Fruit fly (Drosophila melanogaster) whole organism, embryonic: ENCODE measurements around the gene CG31122.

Source experiments
- Adf1 ChIP-seq: fragments of 200-800 bp; sonication (Bioruptor generic); IDR thresholded peaks from 2 replicates; pipeline ENCODE4 v1.3.6; 2022; ENCODE audit warnings: missing biosample characterization, missing genetic modification characterization
- CG10147 ChIP-seq: fragments of 200-800 bp; sonication (Bioruptor generic); optimal IDR thresholded peaks from 2 replicates; lab custom pipeline; 2019; ENCODE audit warnings: missing biosample characterization, mild to moderate bottlenecking, missing genetic modification characterization, moderate library complexity
- CG10565 ChIP-seq: fragments of 200-800 bp; sonication (Bioruptor generic); optimal IDR thresholded peaks from 3 replicates; lab custom pipeline; 2016; ENCODE audit warnings: missing biosample characterization, mild to moderate bottlenecking, missing genetic modification characterization
- CG10979 ChIP-seq: fragments of 200-800 bp; sonication (Bioruptor generic); optimal IDR thresholded peaks from 2 replicates; lab custom pipeline; 2018; ENCODE audit warnings: missing biosample characterization, mild to moderate bottlenecking, missing genetic modification characterization, moderate library complexity
- CG13624 ChIP-seq: fragments of 200-800 bp; sonication (Bioruptor generic); optimal IDR thresholded peaks from 2 replicates; lab custom pipeline; 2016; ENCODE audit warnings: missing biosample characterization, missing genetic modification characterization
- CG13894 ChIP-seq: fragments of 200-800 bp; sonication (Bioruptor generic); optimal IDR thresholded peaks from 3 replicates; lab custom pipeline; 2018; ENCODE audit warnings: missing biosample characterization, mild to moderate bottlenecking, missing genetic modification characterization, moderate library complexity
- CG14441 ChIP-seq: fragments of 200-800 bp; sonication (Bioruptor generic); IDR thresholded peaks from 2 replicates; pipeline ENCODE4 v1.3.6; 2022; ENCODE audit warnings: missing biosample characterization, missing genetic modification characterization
- CG14667 ChIP-seq: fragments of 200-800 bp; sonication (Bioruptor generic); IDR thresholded peaks from 2 replicates; pipeline ENCODE4 v1.3.6; 2022; ENCODE audit warnings: missing biosample characterization, missing genetic modification characterization
- CG1603 ChIP-seq: fragments of 200-800 bp; sonication (Bioruptor generic); optimal IDR thresholded peaks from 2 replicates; lab custom pipeline; 2019; ENCODE audit warnings: missing biosample characterization, mild to moderate bottlenecking, missing genetic modification characterization, moderate library complexity
- CG17186 ChIP-seq: fragments of 200-800 bp; sonication (Bioruptor generic); optimal IDR thresholded peaks from 3 replicates; lab custom pipeline; 2017; ENCODE audit warnings: missing biosample characterization, missing genetic modification reagents, missing genetic modification characterization
- CG17328 ChIP-seq: fragments of 200-800 bp; sonication (Bioruptor generic); IDR thresholded peaks from 2 replicates; pipeline ENCODE4 v1.3.6; 2022; ENCODE audit warnings: missing biosample characterization, missing genetic modification characterization
- CG1832 ChIP-seq: fragments of 200-800 bp; sonication (Bioruptor generic); optimal IDR thresholded peaks from 2 replicates; lab custom pipeline; 2017; ENCODE audit warnings: missing biosample characterization, mild to moderate bottlenecking, missing genetic modification characterization, inconsistent platforms
- CG18476 ChIP-seq: fragments of 200-800 bp; sonication (Bioruptor generic); optimal IDR thresholded peaks from 2 replicates; lab custom pipeline; 2016; ENCODE audit warnings: missing biosample characterization, mild to moderate bottlenecking, missing genetic modification characterization
- CG18619 ChIP-seq: fragments of 200-800 bp; sonication (Bioruptor generic); optimal IDR thresholded peaks from 3 replicates; lab custom pipeline; 2017; ENCODE audit warnings: missing biosample characterization, mild to moderate bottlenecking, missing genetic modification characterization
- CG30403 ChIP-seq: fragments of 200-800 bp; sonication (Bioruptor generic); optimal IDR thresholded peaks from 3 replicates; lab custom pipeline; 2016; ENCODE audit warnings: missing biosample characterization, missing genetic modification characterization
- CG5180 ChIP-seq: fragments of 200-800 bp; sonication (Bioruptor generic); optimal IDR thresholded peaks from 3 replicates; lab custom pipeline; 2017; ENCODE audit warnings: missing biosample characterization, missing genetic modification characterization, mild to moderate bottlenecking, moderate library complexity, missing genetic modification reagents
- CG6689 ChIP-seq: fragments of 200-800 bp; sonication (Bioruptor generic); IDR thresholded peaks from 2 replicates; pipeline ENCODE4 v1.3.6; 2022; ENCODE audit warnings: missing biosample characterization, missing genetic modification characterization
- CG8290 ChIP-seq, 3 experiments: fragments of 200-800 bp; sonication (Bioruptor generic); optimal IDR thresholded peaks; 2 replicates each; lab custom pipeline; 2016 to 2019; ENCODE audit warnings: missing biosample characterization in 3 of 3, missing genetic modification characterization in 3 of 3, mild to moderate bottlenecking in 2 of 3, moderate library complexity in 1 of 3
- CG9437 ChIP-seq: fragments of 200-800 bp; sonication (Bioruptor generic); optimal IDR thresholded peaks from 2 replicates; lab custom pipeline; 2018; ENCODE audit warnings: missing biosample characterization, mild to moderate bottlenecking, missing genetic modification characterization
- CG9817 ChIP-seq: fragments of 200-800 bp; sonication (Bioruptor generic); optimal IDR thresholded peaks from 2 replicates; lab custom pipeline; 2018; ENCODE audit warnings: missing biosample characterization, mild to moderate bottlenecking, missing genetic modification characterization, moderate library complexity
- CG9932 ChIP-seq: fragments of 200-800 bp; sonication (Bioruptor generic); IDR thresholded peaks from 2 replicates; pipeline ENCODE4 v1.3.6; 2022; ENCODE audit warnings: missing biosample characterization, missing genetic modification characterization
- CkIIα-i1 ChIP-seq: fragments of 200-800 bp; sonication (Bioruptor generic); IDR thresholded peaks from 2 replicates; pipeline ENCODE4 v1.3.6; 2022; ENCODE audit warnings: missing biosample characterization, missing genetic modification characterization
- D19B ChIP-seq: fragments of 200-800 bp; sonication (Bioruptor generic); optimal IDR thresholded peaks from 2 replicates; lab custom pipeline; 2017; ENCODE audit warnings: missing biosample characterization, mild to moderate bottlenecking, missing genetic modification characterization
- Dek ChIP-seq: fragments of 200-800 bp; sonication (Bioruptor generic); optimal IDR thresholded peaks from 3 replicates; lab custom pipeline; 2019; ENCODE audit warnings: missing biosample characterization, mild to moderate bottlenecking, missing genetic modification characterization, moderate library complexity
- Drgx ChIP-seq: fragments of 200-800 bp; sonication (Bioruptor generic); IDR thresholded peaks from 2 replicates; pipeline ENCODE4 v1.3.6; 2022; ENCODE audit warnings: missing biosample characterization, missing genetic modification characterization
- Fer2 ChIP-seq: fragments of 200-800 bp; sonication (Bioruptor generic); optimal IDR thresholded peaks from 2 replicates; lab custom pipeline; 2018; ENCODE audit warnings: missing biosample characterization, mild to moderate bottlenecking, missing genetic modification characterization, moderate library complexity
- Lpt ChIP-seq: fragments of >200 bp; optimal IDR thresholded peaks from 2 replicates; lab custom pipeline; 2018; ENCODE audit warnings: missing biosample characterization, missing genetic modification characterization
- MTF-1 ChIP-seq: fragments of 200-800 bp; sonication (Bioruptor generic); optimal IDR thresholded peaks from 2 replicates; lab custom pipeline; 2018; ENCODE audit warnings: missing biosample characterization, mild to moderate bottlenecking, missing genetic modification characterization, borderline replicate concordance
- Mrtf ChIP-seq: fragments of 200-800 bp; sonication (Bioruptor generic); IDR thresholded peaks from 3 replicates; pipeline ENCODE4 v1.3.6; 2022; ENCODE audit warnings: missing biosample characterization, missing genetic modification characterization
- Myb ChIP-seq: fragments of 200-800 bp; sonication (Bioruptor generic); optimal IDR thresholded peaks from 2 replicates; lab custom pipeline; 2016; ENCODE audit warnings: missing biosample characterization, missing genetic modification characterization
- Opbp ChIP-seq: fragments of 200-800 bp; sonication (Bioruptor generic); IDR thresholded peaks from 3 replicates; pipeline ENCODE4 v1.3.6; 2022; ENCODE audit warnings: missing biosample characterization, missing genetic modification characterization; ENCODE audit not compliant: partially characterized antibody
- Ravus ChIP-seq: fragments of 200-800 bp; sonication (Bioruptor generic); IDR thresholded peaks from 2 replicates; pipeline ENCODE4 v1.3.6; 2022; ENCODE audit warnings: missing biosample characterization, missing genetic modification characterization
- Sin3A ChIP-seq: fragments of >200 bp; optimal IDR thresholded peaks from 2 replicates; lab custom pipeline; 2018
- bowl ChIP-seq: fragments of 200-800 bp; sonication (Bioruptor generic); IDR thresholded peaks from 2 replicates; pipeline ENCODE4 v1.3.6; 2022; ENCODE audit warnings: missing biosample characterization, missing genetic modification characterization
- gcm2 ChIP-seq: fragments of 200-800 bp; sonication (Bioruptor generic); optimal IDR thresholded peaks from 2 replicates; lab custom pipeline; 2016; ENCODE audit warnings: missing biosample characterization, missing genetic modification characterization
- gfzf ChIP-seq: fragments of 200-800 bp; sonication (Bioruptor generic); optimal IDR thresholded peaks from 2 replicates; lab custom pipeline; 2016; ENCODE audit warnings: missing biosample characterization, mild to moderate bottlenecking, missing genetic modification characterization, moderate library complexity
- hbn ChIP-seq: fragments of 200-800 bp; sonication (Bioruptor generic); IDR thresholded peaks from 2 replicates; pipeline ENCODE4 v1.3.6; 2022; ENCODE audit warnings: missing biosample characterization, missing genetic modification characterization; ENCODE audit not compliant: partially characterized antibody
- jigr1 ChIP-seq: fragments of 200-800 bp; sonication (Bioruptor generic); IDR thresholded peaks from 3 replicates; pipeline ENCODE4 v1.3.6; 2022; ENCODE audit warnings: missing biosample characterization, missing genetic modification characterization
- kay ChIP-seq: fragments of 200-800 bp; sonication (Bioruptor generic); optimal IDR thresholded peaks from 2 replicates; lab custom pipeline; 2016; ENCODE audit warnings: missing biosample characterization, missing genetic modification characterization
- kni ChIP-seq: fragments of 200-800 bp; sonication (Bioruptor generic); optimal IDR thresholded peaks from 3 replicates; lab custom pipeline; 2017; ENCODE audit warnings: mild to moderate bottlenecking, missing biosample characterization, missing genetic modification reagents, missing genetic modification characterization
- maf-S ChIP-seq: fragments of 200-800 bp; sonication (Bioruptor generic); optimal IDR thresholded peaks from 2 replicates; lab custom pipeline; 2016; ENCODE audit warnings: missing biosample characterization, missing genetic modification characterization
- nau ChIP-seq: fragments of 200-800 bp; sonication (Bioruptor generic); optimal IDR thresholded peaks from 3 replicates; lab custom pipeline; 2017; ENCODE audit warnings: missing biosample characterization, mild to moderate bottlenecking, missing genetic modification characterization, missing genetic modification reagents
- nerfin-1 ChIP-seq: fragments of 200-800 bp; sonication (Bioruptor generic); optimal IDR thresholded peaks from 3 replicates; lab custom pipeline; 2019; ENCODE audit warnings: missing biosample characterization, mild to moderate bottlenecking, missing genetic modification characterization, moderate library complexity
- pros ChIP-seq: fragments of 200-800 bp; sonication (Bioruptor generic); optimal IDR thresholded peaks from 3 replicates; lab custom pipeline; 2019; ENCODE audit warnings: missing biosample characterization, mild to moderate bottlenecking, missing genetic modification characterization, moderate library complexity
- psq ChIP-seq: fragments of 200-800 bp; sonication (Bioruptor generic); optimal IDR thresholded peaks from 2 replicates; lab custom pipeline; 2017; ENCODE audit warnings: missing biosample characterization, missing genetic modification characterization
- ranshi ChIP-seq: fragments of 200-800 bp; sonication (Bioruptor generic); IDR thresholded peaks from 2 replicates; pipeline ENCODE4 v1.3.6; 2022; ENCODE audit warnings: missing biosample characterization, missing genetic modification characterization
- salm ChIP-seq: fragments of 200-800 bp; sonication (Bioruptor generic); optimal IDR thresholded peaks from 2 replicates; lab custom pipeline; 2018; ENCODE audit warnings: missing biosample characterization, mild to moderate bottlenecking, missing genetic modification characterization
- so ChIP-seq: fragments of 200-800 bp; sonication (Bioruptor generic); IDR thresholded peaks from 3 replicates; pipeline ENCODE4 v1.3.6; 2022; ENCODE audit warnings: missing biosample characterization, missing genetic modification characterization
- tio ChIP-seq: fragments of 200-800 bp; sonication (Bioruptor generic); optimal IDR thresholded peaks from 2 replicates; lab custom pipeline; 2017; ENCODE audit warnings: missing biosample characterization, missing genetic modification characterization, inconsistent platforms
- unpg ChIP-seq: fragments of 200-800 bp; sonication (Bioruptor generic); optimal IDR thresholded peaks from 3 replicates; lab custom pipeline; 2018; ENCODE audit warnings: missing biosample characterization, mild to moderate bottlenecking, missing genetic modification characterization, moderate library complexity
- wek ChIP-seq: fragments of 200-800 bp; sonication (Bioruptor generic); optimal IDR thresholded peaks from 3 replicates; lab custom pipeline; 2018; ENCODE audit warnings: missing biosample characterization, mild to moderate bottlenecking, missing genetic modification characterization, moderate library complexity

CG31122 gene

dm6 chr3R:18404713-18405112 lies 8.0 kb downstream of the CG31122 start, which contains the start of gene CG7685 (continued):
- peak; percentile 67 for TF ChIP-seq CG9817 (tag; lab: Kevin White, UChicago)
- TF ChIP-seq CG18476 (GFP tag; lab: Kevin White, UChicago) = peak; percentile 32
- peak; percentile 43; the same call in 1 of the 2 replicates for TF ChIP-seq ranshi (GFP tag; lab: Robert Waterston, UW)
- TF ChIP-seq salm (tag; lab: Kevin White, UChicago) = no peak
- TF ChIP-seq CG1603 = peak; percentile 66
- TF ChIP-seq CG17186 = peak; percentile 9
- peak; percentile 63 for TF ChIP-seq Myb (GFP tag; lab: Kevin White, UChicago)
- TF ChIP-seq CG1832 = no peak
- TF ChIP-seq CG13624 (GFP tag; lab: Kevin White, UChicago) = peak; percentile 59
- no peak for TF ChIP-seq jigr1
- TF ChIP-seq psq (GFP tag; lab: Kevin White, UChicago) = no peak
- TF ChIP-seq so (GFP tag; lab: Robert Waterston, UW) = no peak
- TF ChIP-seq kay (GFP tag; lab: Kevin White, UChicago) = peak; percentile 35
- peak; percentile 52 for TF ChIP-seq CG17328 (GFP tag; lab: Robert Waterston, UW)
- no peak for TF ChIP-seq CkIIα-i1 (GFP tag; lab: Robert Waterston, UW)
- no peak for TF ChIP-seq Ravus (GFP tag; lab: Robert Waterston, UW)
- TF ChIP-seq CG30403 (GFP tag; lab: Kevin White, UChicago) = peak; percentile 69
- no peak for TF ChIP-seq Adf1
- peak; percentile 10 for TF ChIP-seq D19B (GFP tag; lab: Kevin White, UChicago)
- peak; percentile 55 for TF ChIP-seq Dek (tag; lab: Kevin White, UChicago)
- no peak for TF ChIP-seq Mrtf
- TF ChIP-seq CG9437 (GFP tag; lab: Kevin White, UChicago) = peak; percentile 3
- peak; percentile 67 for TF ChIP-seq CG13894 (tag; lab: Kevin White, UChicago)
- TF ChIP-seq CG5180 = peak; percentile 28
- TF ChIP-seq gfzf (GFP tag; lab: Kevin White, UChicago) = peak; percentile 22
- TF ChIP-seq Opbp (GFP tag; lab: Robert Waterston, UW) = 0 out of 3 replicates have a peak, but pooled peaks have one; percentile 6
- peak; percentile 51 for TF ChIP-seq CG18619 (GFP tag; lab: Kevin White, UChicago)
- peak; percentile 85 for TF ChIP-seq CG9932 (GFP tag; lab: Robert Waterston, UW)
- peak; percentile 33 for TF ChIP-seq Fer2 (tag; lab: Kevin White, UChicago)
- no peak for TF ChIP-seq CG10565 (GFP tag; lab: Kevin White, UChicago)
- no peak for TF ChIP-seq tio
- no peak for TF ChIP-seq kni
- no peak for TF ChIP-seq Drgx
- TF ChIP-seq CG6689 (GFP tag; lab: Robert Waterston, UW) = peak; percentile 49; the same call in 1 of the 2 replicates
- TF ChIP-seq gcm2 (GFP tag; lab: Kevin White, UChicago) = peak; percentile 45
- no peak for TF ChIP-seq Sin3A (lab: Kevin White, UChicago)
- no peak for TF ChIP-seq hbn (GFP tag; lab: Robert Waterston, UW)
- TF ChIP-seq pros (GFP tag; lab: Kevin White, UChicago) = no peak
- peak; percentile 51 for TF ChIP-seq nau (GFP tag; lab: Kevin White, UChicago)
- TF ChIP-seq CG14441 (GFP tag; lab: Robert Waterston, UW) = peak; percentile 47
- TF ChIP-seq CG10147 (GFP tag; lab: Kevin White, UChicago) = peak; percentile 54
- TF ChIP-seq bowl = no peak
- no peak for TF ChIP-seq MTF-1
- TF ChIP-seq unpg (GFP tag; lab: Kevin White, UChicago) = peak; percentile 64
- no peak for TF ChIP-seq wek
- peak; percentile 52 for TF ChIP-seq CG10979 (tag; lab: Kevin White, UChicago)
- TF ChIP-seq maf-S = peak; percentile 55
- no peak for TF ChIP-seq Lpt (GFP tag; lab: Kevin White, UChicago)
- peak; percentile 65 for TF ChIP-seq CG8290 (GFP tag; optimal IDR thresholded peaks at IDR 0.05; lab: Kevin White, UChicago)
- TF ChIP-seq CG8290 (tag; optimal IDR thresholded peaks at IDR 0.05; lab: Kevin White, UChicago) = peak in 1 of 2 experiments; percentile 81
- no peak for TF ChIP-seq CG14667 (GFP tag; lab: Robert Waterston, UW)
- peak; percentile 44 for TF ChIP-seq nerfin-1 (tag; lab: Kevin White, UChicago)
